Fruit fly (Drosophila melanogaster) whole organism, embryonic: ENCODE measurements around the gene ClC-c.

ENCODE experiments used
- B-H1 ChIP-seq: fragments of 200-800 bp; sonication (Bioruptor generic); IDR thresholded peaks from 3 replicates; pipeline ENCODE4 v1.3.6; 2022; ENCODE audit warnings: missing biosample characterization, missing genetic modification characterization
- BtbVII ChIP-seq: fragments of 200-800 bp; sonication (Bioruptor generic); optimal IDR thresholded peaks from 3 replicates; lab custom pipeline; 2017; ENCODE audit warnings: missing biosample characterization, mild to moderate bottlenecking, missing genetic modification characterization
- CG10543 ChIP-seq: fragments of 200-800 bp; sonication (Bioruptor generic); optimal IDR thresholded peaks from 3 replicates; lab custom pipeline; 2017; ENCODE audit warnings: missing biosample characterization, mild to moderate bottlenecking, missing genetic modification characterization, moderate library complexity
- CG10565 ChIP-seq: fragments of 200-800 bp; sonication (Bioruptor generic); optimal IDR thresholded peaks from 3 replicates; lab custom pipeline; 2016; ENCODE audit warnings: missing biosample characterization, mild to moderate bottlenecking, missing genetic modification characterization
- CG1233 ChIP-seq: fragments of 200-800 bp; sonication (Bioruptor generic); optimal IDR thresholded peaks from 4 replicates; lab custom pipeline; 2018; ENCODE audit warnings: missing biosample characterization, mild to moderate bottlenecking, missing genetic modification characterization
- CG13775 ChIP-seq: fragments of 200-800 bp; sonication (Bioruptor generic); optimal IDR thresholded peaks from 3 replicates; lab custom pipeline; 2017; ENCODE audit warnings: missing biosample characterization, mild to moderate bottlenecking, missing genetic modification characterization
- CG14050 ChIP-seq: fragments of 200-800 bp; sonication (Bioruptor generic); IDR thresholded peaks from 3 replicates; pipeline ENCODE4 v1.3.6; 2022; ENCODE audit warnings: missing biosample characterization, missing genetic modification characterization
- CG1832 ChIP-seq: fragments of 200-800 bp; sonication (Bioruptor generic); optimal IDR thresholded peaks from 2 replicates; lab custom pipeline; 2017; ENCODE audit warnings: missing biosample characterization, mild to moderate bottlenecking, missing genetic modification characterization, inconsistent platforms
- CG18619 ChIP-seq: fragments of 200-800 bp; sonication (Bioruptor generic); optimal IDR thresholded peaks from 3 replicates; lab custom pipeline; 2017; ENCODE audit warnings: missing biosample characterization, mild to moderate bottlenecking, missing genetic modification characterization
- CG30431 ChIP-seq: fragments of 200-800 bp; sonication (Bioruptor generic); optimal IDR thresholded peaks from 2 replicates; lab custom pipeline; 2017; ENCODE audit warnings: missing biosample characterization, missing genetic modification characterization
- CG32767 ChIP-seq: fragments of 200-800 bp; sonication (Bioruptor generic); IDR thresholded peaks from 2 replicates; pipeline ENCODE4 v1.3.6; 2022; ENCODE audit warnings: missing biosample characterization, missing genetic modification characterization
- CG7357 ChIP-seq: fragments of 200-800 bp; sonication (Bioruptor generic); IDR thresholded peaks from 3 replicates; pipeline ENCODE4 v1.3.6; 2022; ENCODE audit warnings: missing biosample characterization, missing genetic modification characterization
- CG8281 ChIP-seq: fragments of 200-800 bp; sonication (Bioruptor generic); optimal IDR thresholded peaks from 2 replicates; lab custom pipeline; 2018; ENCODE audit warnings: missing biosample characterization, mild to moderate bottlenecking, missing genetic modification characterization, moderate library complexity
- D ChIP-seq, 2 experiments: fragments of 200-800 bp in 1 of 2; fragments of >200 bp in 1 of 2; sonication (Bioruptor generic) in 1 of 2; optimal IDR thresholded peaks; 2 replicates in 1 of 2; 3 replicates in 1 of 2; lab custom pipeline; 2017; ENCODE audit warnings: mild to moderate bottlenecking in 1 of 2, missing biosample characterization in 1 of 2, missing genetic modification characterization in 1 of 2, missing genetic modification reagents in 1 of 2
- D19A ChIP-seq: fragments of 200-800 bp; optimal IDR thresholded peaks from 3 replicates; lab custom pipeline; 2019; ENCODE audit warnings: missing biosample characterization, mild to moderate bottlenecking, missing genetic modification characterization, moderate library complexity
- NC2α ChIP-seq: fragments of 200-800 bp; sonication (Bioruptor generic); optimal IDR thresholded peaks from 2 replicates; lab custom pipeline; 2016; ENCODE audit warnings: missing biosample characterization, missing genetic modification characterization
- Nf-YB ChIP-seq: fragments of 200-800 bp; sonication (Bioruptor generic); optimal IDR thresholded peaks from 3 replicates; lab custom pipeline; 2019; ENCODE audit warnings: missing biosample characterization, mild to moderate bottlenecking, missing genetic modification characterization, moderate library complexity
- Opbp ChIP-seq: fragments of 200-800 bp; sonication (Bioruptor generic); IDR thresholded peaks from 3 replicates; pipeline ENCODE4 v1.3.6; 2022; ENCODE audit warnings: missing biosample characterization, missing genetic modification characterization; ENCODE audit not compliant: partially characterized antibody
- Ptx1 ChIP-seq: fragments of 200-800 bp; sonication (Bioruptor generic); IDR thresholded peaks from 2 replicates; pipeline ENCODE4 v1.3.6; 2022; ENCODE audit warnings: missing biosample characterization, missing genetic modification characterization
- Scr ChIP-seq: fragments of 200-800 bp; sonication (Bioruptor generic); IDR thresholded peaks from 2 replicates; pipeline ENCODE4 v1.3.6; 2022; ENCODE audit warnings: missing biosample characterization, missing genetic modification characterization; ENCODE audit not compliant: partially characterized antibody
- Stat92E ChIP-seq, 3 experiments: fragments of >200 bp in 2 of 3; fragments of 200-800 bp in 1 of 3; sonication (Bioruptor generic) in 1 of 3; optimal IDR thresholded peaks; 2 replicates each; lab custom pipeline; 2017 to 2019; ENCODE audit warnings: missing biosample characterization in 3 of 3, missing genetic modification characterization in 3 of 3, mild to moderate bottlenecking in 1 of 3, moderate library complexity in 1 of 3
- Xrp1 ChIP-seq: fragments of 200-800 bp; sonication (Bioruptor generic); IDR thresholded peaks from 2 replicates; pipeline ENCODE4 v1.3.6; 2022; ENCODE audit warnings: missing biosample characterization, missing genetic modification characterization
- abd-A ChIP-seq: fragments of 200-800 bp; sonication (Bioruptor generic); optimal IDR thresholded peaks from 3 replicates; lab custom pipeline; 2019; ENCODE audit warnings: missing biosample characterization, mild to moderate bottlenecking, missing genetic modification characterization, moderate library complexity
- cato ChIP-seq: fragments of 200-800 bp; sonication (Bioruptor generic); optimal IDR thresholded peaks from 2 replicates; lab custom pipeline; 2016; ENCODE audit warnings: missing biosample characterization, missing genetic modification characterization, borderline replicate concordance
- cg ChIP-seq: fragments of 200-800 bp; sonication (Bioruptor generic); optimal IDR thresholded peaks from 3 replicates; lab custom pipeline; 2019; ENCODE audit warnings: missing biosample characterization, mild to moderate bottlenecking, missing genetic modification characterization, moderate library complexity
- chif ChIP-seq, 2 experiments: fragments of 200-800 bp; sonication (Bioruptor generic); optimal IDR thresholded peaks; 3 replicates each; lab custom pipeline; 2016; ENCODE audit warnings: missing biosample characterization in 2 of 2, missing genetic modification characterization in 2 of 2
- chn ChIP-seq: fragments of 200-800 bp; sonication (Bioruptor generic); optimal IDR thresholded peaks from 2 replicates; lab custom pipeline; 2016; ENCODE audit warnings: missing biosample characterization, missing genetic modification characterization
- crc ChIP-seq: fragments of 200-800 bp; sonication (Bioruptor generic); optimal IDR thresholded peaks from 2 replicates; lab custom pipeline; 2016; ENCODE audit warnings: missing biosample characterization, missing genetic modification characterization
- crol ChIP-seq: fragments of 200-800 bp; sonication (Bioruptor generic); IDR thresholded peaks from 2 replicates; pipeline ENCODE4 v1.3.6; 2022; ENCODE audit warnings: missing biosample characterization, missing genetic modification characterization
- esg ChIP-seq: fragments of 200-800 bp; sonication (Bioruptor generic); conservative IDR thresholded peaks from 2 replicates; pipeline ENCODE4 v1.3.6; 2022; ENCODE audit warnings: missing biosample characterization, missing genetic modification characterization
- fru ChIP-seq: fragments of >200 bp; optimal IDR thresholded peaks from 2 replicates; lab custom pipeline; 2017
- gcm ChIP-seq: fragments of 200-800 bp; sonication (Bioruptor generic); optimal IDR thresholded peaks from 2 replicates; lab custom pipeline; 2019; ENCODE audit warnings: missing biosample characterization, mild to moderate bottlenecking, missing genetic modification characterization, moderate library complexity
- insv ChIP-seq, 2 experiments: fragments of 200-800 bp; sonication (Bioruptor generic); optimal IDR thresholded peaks; 3 replicates each; lab custom pipeline; 2016 to 2018; ENCODE audit warnings: missing biosample characterization in 2 of 2, missing genetic modification characterization in 2 of 2
- ken ChIP-seq: fragments of 200-800 bp; sonication (Bioruptor generic); IDR thresholded peaks from 3 replicates; pipeline ENCODE4 v1.3.6; 2022; ENCODE audit warnings: missing biosample characterization, missing genetic modification characterization
- oc ChIP-seq: fragments of 200-800 bp; sonication (Bioruptor generic); optimal IDR thresholded peaks from 2 replicates; lab custom pipeline; 2018; ENCODE audit warnings: missing biosample characterization, mild to moderate bottlenecking, missing genetic modification characterization, moderate library complexity
- p53 ChIP-seq: fragments of 200-800 bp; sonication (Bioruptor generic); optimal IDR thresholded peaks from 2 replicates; lab custom pipeline; 2016; ENCODE audit warnings: missing biosample characterization, missing genetic modification characterization
- pan ChIP-seq, 4 experiments: fragments of >200 bp in 3 of 4; fragments of 200-800 bp in 1 of 4; sonication (Bioruptor generic) in 1 of 4; optimal IDR thresholded peaks in 3 of 4; IDR thresholded peaks in 1 of 4; 2 replicates each; pipeline versions ENCODE4 v1.3.6 to Lab custom; 2017 to 2022; ENCODE audit warnings: missing biosample characterization in 2 of 4, missing genetic modification characterization in 2 of 4, mixed read lengths in 1 of 4
- phol ChIP-seq: fragments of 200-800 bp; sonication (Bioruptor generic); optimal IDR thresholded peaks from 3 replicates; lab custom pipeline; 2018; ENCODE audit warnings: missing biosample characterization, mild to moderate bottlenecking, missing genetic modification characterization, moderate library complexity
- pros ChIP-seq: fragments of 200-800 bp; sonication (Bioruptor generic); optimal IDR thresholded peaks from 3 replicates; lab custom pipeline; 2019; ENCODE audit warnings: missing biosample characterization, mild to moderate bottlenecking, missing genetic modification characterization, moderate library complexity
- pzg ChIP-seq: fragments of 200-800 bp; sonication (Bioruptor generic); optimal IDR thresholded peaks from 3 replicates; lab custom pipeline; 2018; ENCODE audit warnings: missing biosample characterization, mild to moderate bottlenecking, missing genetic modification characterization, moderate library complexity
- ranshi ChIP-seq: fragments of 200-800 bp; sonication (Bioruptor generic); IDR thresholded peaks from 2 replicates; pipeline ENCODE4 v1.3.6; 2022; ENCODE audit warnings: missing biosample characterization, missing genetic modification characterization
- sd ChIP-seq: fragments of 200-800 bp; sonication (Bioruptor generic); optimal IDR thresholded peaks from 3 replicates; lab custom pipeline; 2018; ENCODE audit warnings: missing biosample characterization, mild to moderate bottlenecking, missing genetic modification characterization, moderate library complexity
- shn ChIP-seq: fragments of 200-800 bp; sonication (Bioruptor generic); optimal IDR thresholded peaks from 3 replicates; lab custom pipeline; 2016; ENCODE audit warnings: missing biosample characterization, missing genetic modification characterization
- sna ChIP-seq: fragments of 200-800 bp; sonication (Bioruptor generic); IDR thresholded peaks from 2 replicates; pipeline ENCODE4 v1.3.6; 2022; ENCODE audit warnings: missing biosample characterization, missing genetic modification characterization; ENCODE audit not compliant: partially characterized antibody
- sr ChIP-seq: fragments of 200-800 bp; sonication (Bioruptor generic); IDR thresholded peaks from 3 replicates; pipeline ENCODE4 v1.3.6; 2022; ENCODE audit warnings: missing biosample characterization, missing genetic modification characterization
- ssp ChIP-seq: fragments of 200-800 bp; sonication (Bioruptor generic); IDR thresholded peaks from 2 replicates; pipeline ENCODE4 v1.3.6; 2022; ENCODE audit warnings: missing biosample characterization, missing genetic modification characterization
- tll ChIP-seq, 2 experiments: fragments of 200-800 bp in 1 of 2; fragments of >200 bp in 1 of 2; sonication (Bioruptor generic) in 1 of 2; optimal IDR thresholded peaks; 2 replicates each; lab custom pipeline; 2017 to 2019; ENCODE audit warnings: missing biosample characterization in 2 of 2, missing genetic modification characterization in 2 of 2, mild to moderate bottlenecking in 1 of 2, moderate library complexity in 1 of 2
- wek ChIP-seq: fragments of 200-800 bp; sonication (Bioruptor generic); optimal IDR thresholded peaks from 3 replicates; lab custom pipeline; 2018; ENCODE audit warnings: missing biosample characterization, mild to moderate bottlenecking, missing genetic modification characterization, moderate library complexity
- zen ChIP-seq: fragments of 200-800 bp; sonication (Bioruptor generic); optimal IDR thresholded peaks from 3 replicates; lab custom pipeline; 2018; ENCODE audit warnings: missing biosample characterization, mild to moderate bottlenecking, missing genetic modification characterization, moderate library complexity

The ClC-c gene

DNA sequence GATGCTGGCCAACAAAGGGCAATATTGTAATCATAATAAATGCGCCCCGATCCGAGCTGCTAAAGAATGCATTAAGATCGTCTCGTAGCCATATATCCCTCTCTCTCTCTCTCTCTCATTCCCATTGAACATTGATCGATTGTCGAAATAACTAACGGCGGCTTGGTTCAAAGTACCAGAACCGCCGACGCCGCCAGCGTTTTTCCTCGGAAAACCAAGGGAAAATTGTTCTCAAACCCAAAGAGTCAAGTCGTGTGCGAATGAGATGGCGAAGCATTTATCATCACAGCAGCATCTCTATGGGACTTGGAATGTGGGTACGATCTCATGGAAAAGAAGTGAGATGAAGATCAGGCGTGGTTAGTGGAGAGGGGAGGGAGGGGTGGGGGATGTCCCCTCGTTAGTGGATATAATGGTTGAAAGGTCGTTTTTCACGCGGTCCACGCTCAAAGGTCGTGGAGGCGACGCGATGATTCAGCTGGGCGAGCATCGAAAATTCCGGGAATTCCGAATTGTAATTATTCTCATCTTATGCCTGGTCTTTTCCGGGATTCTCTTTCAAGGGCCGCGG, 46.4 kb upstream of the ClC-c start:
- no peak for TF ChIP-seq Xrp1 (GFP tag; lab: Robert Waterston, UW)
- TF ChIP-seq sr (GFP tag; lab: Robert Waterston, UW): no peak
- peak; percentile 28 for TF ChIP-seq CG10543 (GFP tag; lab: Kevin White, UChicago)
- TF ChIP-seq CG32767 (GFP tag; lab: Robert Waterston, UW): no peak
- TF ChIP-seq Scr (GFP tag; lab: Robert Waterston, UW): no peak
- peak; percentile 37 for TF ChIP-seq CG1832 (GFP tag; lab: Kevin White, UChicago)
- TF ChIP-seq phol (tag; lab: Kevin White, UChicago): no peak
- TF ChIP-seq tll (GFP tag; optimal IDR thresholded peaks at IDR 0.05; lab: Kevin White, UChicago): peak in 1 of 2 experiments; percentile 89
- peak; percentile 34 for TF ChIP-seq CG8281 (tag; lab: Kevin White, UChicago)
- TF ChIP-seq crol (GFP tag; lab: Robert Waterston, UW): peak; percentile 87
- no peak for TF ChIP-seq NC2α (GFP tag; lab: Kevin White, UChicago)
- no peak for TF ChIP-seq ken (GFP tag; lab: Robert Waterston, UW)
- TF ChIP-seq D (optimal IDR thresholded peaks at IDR 0.05; lab: Kevin White, UChicago): peak; percentile 66
- TF ChIP-seq D (GFP tag; optimal IDR thresholded peaks at IDR 0.05; lab: Kevin White, UChicago): no peak
- TF ChIP-seq Stat92E (GFP tag; optimal IDR thresholded peaks at IDR 0.05; lab: Kevin White, UChicago): peak in 1 of 3 experiments; percentile 95
- TF ChIP-seq pzg (GFP tag; lab: Kevin White, UChicago): no peak
- TF ChIP-seq BtbVII (GFP tag; lab: Kevin White, UChicago): no peak
- peak; percentile 63 for TF ChIP-seq zen (tag; lab: Kevin White, UChicago)
- peak; percentile 4 for TF ChIP-seq oc (tag; lab: Kevin White, UChicago)
- peak; percentile 69 for TF ChIP-seq sd
- no peak for TF ChIP-seq B-H1
- no peak for TF ChIP-seq p53
- peak in 1 of 2 experiments; percentile 54 for TF ChIP-seq pan (optimal IDR thresholded peaks at IDR 0.05; lab: Kevin White, UChicago)
- TF ChIP-seq pan (GFP tag; optimal IDR thresholded peaks at IDR 0.05 in 1 of 2, IDR thresholded peaks at IDR 0.05 in 1 of 2): no peak
- no peak for TF ChIP-seq Opbp (GFP tag; lab: Robert Waterston, UW)
- no peak for TF ChIP-seq CG14050 (GFP tag; lab: Robert Waterston, UW)
- no peak for TF ChIP-seq wek (GFP tag; lab: Kevin White, UChicago)
- TF ChIP-seq CG13775 (GFP tag; lab: Kevin White, UChicago): no peak
- TF ChIP-seq chif (GFP tag; optimal IDR thresholded peaks at IDR 0.05; lab: Kevin White, UChicago): no peak
- TF ChIP-seq gcm (GFP tag; lab: Kevin White, UChicago): peak; percentile 35
- no peak for TF ChIP-seq CG10565 (GFP tag; lab: Kevin White, UChicago)
- TF ChIP-seq CG7357: no peak
- peak; percentile 68 for TF ChIP-seq abd-A (tag; lab: Kevin White, UChicago)
- TF ChIP-seq Nf-YB (GFP tag; lab: Kevin White, UChicago): no peak
- no peak for TF ChIP-seq chn (GFP tag; lab: Kevin White, UChicago)
- TF ChIP-seq CG30431: no peak
- no peak for TF ChIP-seq crc (GFP tag; lab: Kevin White, UChicago)
- TF ChIP-seq CG18619: no peak
- no peak for TF ChIP-seq D19A (tag; lab: Kevin White, UChicago)
- no peak for TF ChIP-seq ssp (GFP tag; lab: Robert Waterston, UW)
- no peak for TF ChIP-seq esg (GFP tag; lab: Robert Waterston, UW)
- TF ChIP-seq ranshi (GFP tag; lab: Robert Waterston, UW): no peak
- no peak for TF ChIP-seq Ptx1 (GFP tag; lab: Robert Waterston, UW)
- no peak for TF ChIP-seq cato (GFP tag; lab: Kevin White, UChicago)
- no peak for TF ChIP-seq insv (GFP tag; optimal IDR thresholded peaks at IDR 0.05; lab: Kevin White, UChicago)
- TF ChIP-seq fru: no peak
- no peak for TF ChIP-seq CG1233 (GFP tag; lab: Kevin White, UChicago)
- no peak for TF ChIP-seq sna
- peak; percentile 5 for TF ChIP-seq shn (GFP tag; lab: Kevin White, UChicago)
- peak; percentile 84 for TF ChIP-seq pros
- TF ChIP-seq cg (GFP tag; lab: Kevin White, UChicago): peak; percentile 24
